Worm (Caenorhabditis elegans): ENCODE data around the gene C05C10.5.
A peak's percentile ranks its signal among the peaks of the same experiment; 100 is the strongest.

C05C10.5 gene

ce11 chrII:9898744-9899143, 40.1 kb upstream of the C05C10.5 start:
- no peak for TF ChIP-seq sdz-12 (GFP tag; optimal IDR thresholded peaks at IDR 0.05)
- peak; percentile 91 for TF ChIP-seq aha-1 (tag)

ce11 chrII:9900276-9900675, 38.6 kb upstream of the C05C10.5 start, which contains the start of gene unc-4:
Gene unc-4, minus strand, starts transcription at chrII:9900376.
- TF ChIP-seq hlh-11 (tag; optimal IDR thresholded peaks at IDR 0.05), result no peak

ce11 chrII:9904459-9904858, 34.4 kb upstream of the C05C10.5 start:
- TF ChIP-seq mep-1 (tag; optimal IDR thresholded peaks at IDR 0.05) (no peak), unc-62 (GFP tag; optimal IDR thresholded peaks at IDR 0.05 in 1 of 2) (peak in 1 of 2 experiments; percentile 97), unc-62 (tag; optimal IDR thresholded peaks at IDR 0.05) (no peak)

ce11 chrII:9914999-9915398, 23.8 kb upstream of the C05C10.5 start, which contains the start of gene F26C11.3:
Gene F26C11.3, minus strand, starts transcription at chrII:9915099.
- TF ChIP-seq ctbp-1 (GFP tag; IDR thresholded peaks at IDR 0.05) (no peak), T26A8.4 (GFP tag; IDR thresholded peaks at IDR 0.05) (no peak), aly-2 (tag; optimal IDR thresholded peaks at IDR 0.05) (no peak), madf-9 (GFP tag; conservative IDR thresholded peaks at IDR 0.05) (no peak), hif-1 (tag; optimal IDR thresholded peaks at IDR 0.05) (no peak), mdt-29 (GFP tag; IDR thresholded peaks at IDR 0.05) (no peak), unc-130 (GFP tag; optimal IDR thresholded peaks at IDR 0.05) (no peak), mxl-2 (GFP tag; conservative IDR thresholded peaks at IDR 0.05) (no peak), sdz-12 (GFP tag; optimal IDR thresholded peaks at IDR 0.05) (no peak), set-16 (GFP tag; IDR thresholded peaks at IDR 0.05) (no peak), nhr-28 (tag; optimal IDR thresholded peaks at IDR 0.05) (no peak), lir-3 (tag; optimal IDR thresholded peaks at IDR 0.05) (no peak)

ce11 chrII:9916177-9916576, 22.7 kb upstream of the C05C10.5 start, which contains the start of gene F26C11.4:
Gene F26C11.4, minus strand, starts transcription at chrII:9916277.
- TF ChIP-seq Y5F2A.4 (GFP tag; optimal IDR thresholded peaks at IDR 0.05) (no peak), tag-97 (GFP tag; IDR thresholded peaks at IDR 0.05) (no peak), unc-130 (GFP tag; optimal IDR thresholded peaks at IDR 0.05) (no peak), nhr-11 (tag; optimal IDR thresholded peaks at IDR 0.05) (no peak), lin-15B (tag; optimal IDR thresholded peaks at IDR 0.05) (no peak), set-16 (GFP tag; IDR thresholded peaks at IDR 0.05) (no peak), skn-1 (tag; optimal IDR thresholded peaks at IDR 0.05) (no peak), jun-1 (tag; optimal IDR thresholded peaks at IDR 0.05) (no peak), R02D3.7 (tag; optimal IDR thresholded peaks at IDR 0.05) (no peak), zip-2 (tag; optimal IDR thresholded peaks at IDR 0.05) (no peak), spr-3 (GFP tag; optimal IDR thresholded peaks at IDR 0.05) (no peak), hif-1 (tag; optimal IDR thresholded peaks at IDR 0.05) (no peak), F49E8.2 (tag; optimal IDR thresholded peaks at IDR 0.05; ENCODE audit: borderline replicate concordance) (no peak), ceh-62 (tag; optimal IDR thresholded peaks at IDR 0.05) (no peak), T20F7.1 (GFP tag; optimal IDR thresholded peaks at IDR 0.05) (no peak), hlh-11 (tag; optimal IDR thresholded peaks at IDR 0.05) (no peak), unc-39 (tag; optimal IDR thresholded peaks at IDR 0.05) (no peak)

ce11 chrII:9917904-9918303, 20.9 kb upstream of the C05C10.5 start, which contains the start of gene C05C10.8:
Gene C05C10.8, minus strand, starts transcription at chrII:9918004.
- TF ChIP-seq ceh-44 (GFP tag; IDR thresholded peaks at IDR 0.05), result no peak
- TF ChIP-seq lin-38 (GFP tag; IDR thresholded peaks at IDR 0.05), result no peak
- no peak for TF ChIP-seq dve-1 (tag; optimal IDR thresholded peaks at IDR 0.05; ENCODE audit: insufficient read depth)
- no peak for TF ChIP-seq F26F4.8 (GFP tag; conservative IDR thresholded peaks at IDR 0.05)
- no peak for TF ChIP-seq lin-13 (GFP tag; optimal IDR thresholded peaks at IDR 0.05)
- no peak for TF ChIP-seq snpc-4 (tag; optimal IDR thresholded peaks at IDR 0.05)
- no peak for TF ChIP-seq madf-9 (GFP tag; conservative IDR thresholded peaks at IDR 0.05)

All from whole organism, L4 larva.